Fruit fly (Drosophila melanogaster) whole organism, pupa: ENCODE results near the gene CG34149.
A peak's percentile ranks its signal among the peaks of the same experiment; 100 is the strongest.

Source experiments
- CG12605 ChIP-seq: fragments of 200-800 bp; sonication (Bioruptor generic); IDR thresholded peaks from 2 replicates; pipeline ENCODE4 v1.3.6; 2022; ENCODE audit warnings: missing biosample characterization, missing genetic modification characterization
- CG13204 ChIP-seq: fragments of 200-800 bp; sonication (Bioruptor generic); optimal IDR thresholded peaks from 2 replicates; lab custom pipeline; 2018; ENCODE audit warnings: missing biosample characterization, mild to moderate bottlenecking, missing genetic modification characterization, moderate library complexity
- CG32121 ChIP-seq: fragments of 200-800 bp; sonication (Bioruptor generic); IDR thresholded peaks from 2 replicates; pipeline ENCODE4 v1.3.6; 2022; ENCODE audit warnings: missing biosample characterization, missing genetic modification characterization
- CG34367 ChIP-seq: fragments of 200-800 bp; sonication (Bioruptor generic); optimal IDR thresholded peaks from 2 replicates; lab custom pipeline; 2018; ENCODE audit warnings: missing biosample characterization, mild to moderate bottlenecking, missing genetic modification characterization
- CG4496 ChIP-seq: fragments of 200-800 bp; sonication (Bioruptor generic); IDR thresholded peaks from 3 replicates; pipeline ENCODE4 v1.3.6; 2022; ENCODE audit warnings: missing biosample characterization, missing genetic modification characterization
- CG8301 ChIP-seq: fragments of 200-800 bp; sonication (Bioruptor generic); optimal IDR thresholded peaks from 2 replicates; lab custom pipeline; 2018; ENCODE audit warnings: missing biosample characterization, mild to moderate bottlenecking, missing genetic modification characterization
- CG9948 ChIP-seq: fragments of 200-800 bp; sonication (Bioruptor generic); optimal IDR thresholded peaks from 2 replicates; lab custom pipeline; 2018; ENCODE audit warnings: missing biosample characterization, mild to moderate bottlenecking, missing genetic modification characterization, moderate library complexity
- D1 ChIP-seq: fragments of 200-800 bp; sonication (Bioruptor generic); optimal IDR thresholded peaks from 2 replicates; lab custom pipeline; 2018; ENCODE audit warnings: missing biosample characterization, mild to moderate bottlenecking, missing genetic modification characterization, moderate library complexity
- Ets98B ChIP-seq: fragments of 200-800 bp; sonication (Bioruptor generic); IDR thresholded peaks from 2 replicates; pipeline ENCODE4 v1.3.6; 2022; ENCODE audit warnings: missing biosample characterization, missing genetic modification characterization
- Pif1A ChIP-seq: fragments of 200-800 bp; sonication (Bioruptor generic); optimal IDR thresholded peaks from 3 replicates; lab custom pipeline; 2016; ENCODE audit warnings: missing biosample characterization, missing genetic modification characterization
- Pif1B ChIP-seq: fragments of 200-800 bp; sonication (Bioruptor generic); optimal IDR thresholded peaks from 3 replicates; lab custom pipeline; 2016; ENCODE audit warnings: missing biosample characterization, missing genetic modification characterization
- Snoo ChIP-seq: fragments of 200-800 bp; sonication (Bioruptor generic); optimal IDR thresholded peaks from 3 replicates; lab custom pipeline; 2017; ENCODE audit warnings: missing biosample characterization, mild to moderate bottlenecking, missing genetic modification characterization, inconsistent platforms
- gl ChIP-seq: fragments of 200-800 bp; sonication (Bioruptor generic); optimal IDR thresholded peaks from 2 replicates; lab custom pipeline; 2018; ENCODE audit warnings: missing biosample characterization, mild to moderate bottlenecking, missing genetic modification characterization
- rn ChIP-seq: fragments of 200-800 bp; sonication (Bioruptor generic); IDR thresholded peaks from 2 replicates; pipeline ENCODE4 v1.3.6; 2022; ENCODE audit warnings: missing biosample characterization, missing genetic modification characterization

DNA sequence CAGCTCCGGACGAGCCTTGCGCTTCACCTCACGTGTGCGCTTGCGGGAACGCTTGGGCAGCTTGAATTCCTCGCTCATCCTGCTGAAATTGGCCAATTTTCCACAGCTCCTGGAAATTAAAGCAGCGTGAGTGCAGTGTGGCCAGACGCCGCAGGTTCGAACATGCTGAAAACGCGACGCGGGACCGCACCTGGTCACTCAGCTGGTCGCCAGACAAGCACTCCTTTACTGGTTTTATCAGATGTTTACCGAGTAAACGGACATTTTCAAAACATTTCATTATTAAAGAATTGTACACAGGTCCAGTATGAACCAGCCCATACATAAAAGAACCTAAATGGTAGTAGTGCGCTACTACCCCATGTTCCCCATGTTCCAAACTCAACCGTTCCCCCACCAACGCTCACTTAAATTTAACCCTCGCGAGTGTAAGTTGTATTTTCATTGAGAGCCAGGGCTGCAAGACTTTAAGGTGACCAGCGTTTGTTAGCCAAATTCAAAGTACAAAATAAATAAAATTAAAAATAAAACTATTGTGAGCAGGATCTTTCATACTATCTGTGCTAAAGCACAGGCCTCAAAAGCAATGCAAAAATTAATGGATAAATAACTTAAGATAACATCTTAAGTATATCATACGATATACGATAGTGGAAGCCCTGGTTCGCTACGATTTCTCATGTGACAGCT, 17.6 kb upstream of the CG34149 start, which contains the start of the genes JMJD6, CG7071 and Muted:
- TF ChIP-seq CG4496 (GFP tag; lab: Robert Waterston, UW) (peak; percentile 94), CG34367 (tag; lab: Kevin White, UChicago) (peak; percentile 65), CG8301 (tag; lab: Kevin White, UChicago) (peak; percentile 77), rn (GFP tag; lab: Robert Waterston, UW) (peak; percentile 82), CG12605 (GFP tag; lab: Robert Waterston, UW) (peak; percentile 36; the same call in 1 of the 2 replicates), D1 (tag; lab: Kevin White, UChicago) (no peak), Pif1B (GFP tag; lab: Kevin White, UChicago) (peak; percentile 74), Pif1A (GFP tag; lab: Kevin White, UChicago) (peak; percentile 87), gl (tag; lab: Kevin White, UChicago) (peak; percentile 43), CG9948 (tag; lab: Kevin White, UChicago) (peak; percentile 74), CG32121 (peak; percentile 85), Ets98B (GFP tag; lab: Robert Waterston, UW) (peak; percentile 85), Snoo (peak; percentile 73), CG13204 (GFP tag; lab: Kevin White, UChicago) (no peak)
